Worm (Caenorhabditis elegans) whole organism, L2 larva: ENCODE results near the gene gcy-25.

Experiments used
- ceh-82 ChIP-seq: fragments of 150-350 bp; optimal IDR thresholded peaks from 2 replicates; lab custom pipeline; 2014; ENCODE audit warnings: missing biosample characterization, missing genetic modification characterization
- mdl-1 ChIP-seq, 2 experiments: fragments of 150-350 bp in 1 of 2; sonication (generic microtip) in 1 of 2; optimal IDR thresholded peaks; 2 replicates each; lab custom pipeline; 2017; ENCODE audit warnings: missing biosample characterization in 2 of 2, missing genetic modification characterization in 2 of 2
- nhr-12 ChIP-seq: fragments of 150-350 bp; optimal IDR thresholded peaks from 2 replicates; lab custom pipeline; 2014; ENCODE audit warnings: missing biosample characterization, missing genetic modification characterization
- snpc-4 ChIP-seq: fragments of 150-350 bp; optimal IDR thresholded peaks from 2 replicates; lab custom pipeline; 2014; ENCODE audit warnings: missing biosample characterization, missing genetic modification characterization
- unc-39 ChIP-seq: fragments of 150-350 bp; optimal IDR thresholded peaks from 2 replicates; lab custom pipeline; 2014; ENCODE audit warnings: missing biosample characterization, missing genetic modification characterization
- unc-62 ChIP-seq: fragments of 150-350 bp; optimal IDR thresholded peaks from 2 replicates; lab custom pipeline; 2014; ENCODE audit warnings: missing biosample characterization, missing genetic modification reagents, missing genetic modification characterization

DNA sequence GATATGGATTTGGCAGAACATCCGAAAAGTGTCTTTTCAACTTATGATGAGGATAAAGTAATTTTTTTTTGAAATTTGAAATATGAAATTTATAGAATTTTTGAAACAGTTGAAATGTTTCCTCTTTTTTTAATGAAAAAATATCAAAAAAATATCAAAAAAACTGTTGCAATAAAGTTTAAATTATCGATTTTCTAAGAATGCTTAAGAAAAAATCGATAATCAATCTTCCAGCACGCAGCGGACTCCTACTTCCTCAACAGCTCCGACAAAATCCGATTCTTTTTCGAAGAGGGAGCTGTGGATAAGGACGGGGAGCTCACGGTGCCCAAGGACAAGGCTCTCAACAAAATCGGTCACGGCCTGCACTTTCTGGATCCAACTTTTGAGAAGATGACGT lies 58.0 kb downstream of the gcy-25 start:
- TF ChIP-seq unc-62 (GFP tag; lab: Kevin White, UChicago) (no peak), unc-39 (no peak), snpc-4 (tag; lab: Kevin White, UChicago) (no peak), ceh-82 (no peak), nhr-12 (tag; lab: Kevin White, UChicago) (no peak), mdl-1 (tag; optimal IDR thresholded peaks at IDR 0.05; lab: Kevin White, UChicago) (no peak)
